Fruit fly (Drosophila melanogaster): Measurements from ENCODE around the gene CG31752.

DNA sequence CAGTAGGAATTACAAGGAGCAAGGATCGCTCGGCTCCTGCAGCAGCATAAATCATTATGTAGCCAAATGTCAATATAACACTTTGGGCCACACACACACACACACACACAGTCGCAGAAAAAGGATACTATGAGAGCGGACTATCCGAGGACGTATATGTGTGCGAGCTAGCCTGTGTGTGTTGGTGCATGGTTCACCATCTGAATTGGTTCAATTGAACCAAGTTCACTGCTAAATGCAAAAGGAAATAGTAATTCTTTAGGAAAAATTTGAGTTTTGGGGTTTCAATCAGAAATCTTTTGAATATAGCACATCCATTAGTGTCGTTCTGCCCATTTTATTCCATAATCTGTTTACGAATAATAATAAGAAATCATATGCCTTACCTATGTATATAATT is 5.1 kb upstream of the CG31752 start:
- TF ChIP-seq insv (optimal IDR thresholded peaks at IDR 0.05), result no peak
- no peak for TF ChIP-seq h (optimal IDR thresholded peaks at IDR 0.05)
- TF ChIP-seq Myc (optimal IDR thresholded peaks at IDR 0.05), result no peak
- no peak for TF ChIP-seq ttk (optimal IDR thresholded peaks at IDR 0.05)
- no peak for TF ChIP-seq psq (optimal IDR thresholded peaks at IDR 0.05)

Measured in Kc167 (cell line).